Worm (Caenorhabditis elegans): ENCODE results near the gene best-13.

The best-13 gene

ce11 chrIV:9928180-9928896, 24.6 kb downstream of the best-13 start, which contains the start of gene dur-1:
dur-1 (minus strand) TSS chrIV:9928230.
- TF ChIP-seq tab-1 (GFP tag; IDR thresholded peaks at IDR 0.05), result no peak
- no peak for TF ChIP-seq flt-1 (GFP tag; IDR thresholded peaks at IDR 0.05)
- TF ChIP-seq T22C8.4 (GFP tag; IDR thresholded peaks at IDR 0.05), result no peak
- no peak for TF ChIP-seq klf-2 (GFP tag; conservative IDR thresholded peaks at IDR 0.05)
- no peak for TF ChIP-seq cog-1 (tag; optimal IDR thresholded peaks at IDR 0.05)
- TF ChIP-seq ztf-29 (GFP tag; IDR thresholded peaks at IDR 0.05), result no peak
- no peak for TF ChIP-seq ref-1 (GFP tag; conservative IDR thresholded peaks at IDR 0.05)
- TF ChIP-seq med-1 (GFP tag; optimal IDR thresholded peaks at IDR 0.05; ENCODE audit: insufficient read depth), result no peak
- TF ChIP-seq ztf-23 (GFP tag; IDR thresholded peaks at IDR 0.05), result no peak

DNA sequence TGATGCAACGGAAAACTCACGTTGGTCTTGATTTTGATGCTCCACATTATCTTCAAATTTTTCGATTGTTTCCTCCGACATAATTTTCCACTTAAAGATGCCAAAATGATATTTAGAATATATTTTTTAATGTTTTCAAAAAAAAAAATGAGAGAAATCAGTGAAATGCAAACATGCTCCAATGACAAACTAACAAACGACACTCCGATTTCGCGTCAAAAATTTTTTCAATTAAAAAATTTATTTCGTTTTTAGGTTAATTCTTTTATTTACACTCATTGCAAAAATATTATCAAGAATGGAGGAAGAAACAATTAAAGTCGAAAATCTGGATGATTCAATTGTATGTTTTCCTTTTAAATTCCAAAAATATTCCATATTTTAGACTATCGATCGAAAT, 28.3 kb downstream of the best-13 start, which contains the start of the genes trmt-10A and F25H8.2:
Gene trmt-10A, minus strand, starts transcription at position 159 of the 400 bp plus-strand sequence.
Gene F25H8.2, plus strand, starts transcription at position 181 of the 400 bp plus-strand sequence.
- TF ChIP-seq T22C8.4 (GFP tag; IDR thresholded peaks at IDR 0.05) (no peak), ztf-23 (GFP tag; IDR thresholded peaks at IDR 0.05) (no peak), tab-1 (GFP tag; IDR thresholded peaks at IDR 0.05) (no peak)

DNA sequence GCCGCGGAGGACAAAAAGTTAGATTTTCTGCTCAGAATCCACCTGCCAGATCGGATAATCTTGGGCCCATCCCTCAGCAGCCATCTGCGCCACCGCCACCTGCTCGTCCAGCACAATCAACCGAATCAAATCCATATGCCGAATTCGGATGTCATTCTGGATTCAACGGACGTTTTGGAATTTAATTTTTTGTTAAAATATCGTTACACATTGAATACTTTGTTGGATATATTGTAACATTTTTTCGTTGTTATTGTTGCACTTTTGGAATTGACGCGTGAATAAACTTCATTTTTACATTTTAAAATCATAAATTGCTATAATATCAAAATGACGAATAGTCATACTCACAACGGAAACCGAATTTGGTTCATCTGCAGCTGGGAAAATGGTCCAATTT, 29.9 kb downstream of the best-13 start, which contains the start of gene spe-29:
Gene spe-29, plus strand, starts transcription at position 301 of the 400 bp plus-strand sequence.
- no peak for TF ChIP-seq ztf-29 (GFP tag; IDR thresholded peaks at IDR 0.05)
- TF ChIP-seq T22C8.4 (GFP tag; IDR thresholded peaks at IDR 0.05), result no peak
- no peak for TF ChIP-seq ref-1 (GFP tag; conservative IDR thresholded peaks at IDR 0.05)
- no peak for TF ChIP-seq klf-2 (GFP tag; conservative IDR thresholded peaks at IDR 0.05)
- no peak for TF ChIP-seq flt-1 (GFP tag; IDR thresholded peaks at IDR 0.05)
- no peak for TF ChIP-seq cog-1 (tag; optimal IDR thresholded peaks at IDR 0.05)
- no peak for TF ChIP-seq tab-1 (GFP tag; IDR thresholded peaks at IDR 0.05)
- TF ChIP-seq med-1 (GFP tag; optimal IDR thresholded peaks at IDR 0.05; ENCODE audit: insufficient read depth), result no peak
- no peak for TF ChIP-seq ztf-23 (GFP tag; IDR thresholded peaks at IDR 0.05)

- TF ChIP-seq ref-1 (GFP tag; conservative IDR thresholded peaks at IDR 0.05), result no peak
- TF ChIP-seq klf-2 (GFP tag; conservative IDR thresholded peaks at IDR 0.05), result no peak
- TF ChIP-seq med-1 (GFP tag; optimal IDR thresholded peaks at IDR 0.05; ENCODE audit: insufficient read depth), result no peak
- no peak for TF ChIP-seq ztf-23 (GFP tag; IDR thresholded peaks at IDR 0.05)
- no peak for TF ChIP-seq tab-1 (GFP tag; IDR thresholded peaks at IDR 0.05)
- no peak for TF ChIP-seq flt-1 (GFP tag; IDR thresholded peaks at IDR 0.05)
- TF ChIP-seq T22C8.4 (GFP tag; IDR thresholded peaks at IDR 0.05), result no peak
- no peak for TF ChIP-seq ztf-29 (GFP tag; IDR thresholded peaks at IDR 0.05)
- no peak for TF ChIP-seq cog-1 (tag; optimal IDR thresholded peaks at IDR 0.05)
These were observed 39.5 kb downstream of the best-13 start for ce11 chrIV:9943214-9943613.

ce11 chrIV:9944279-9944678, 40.6 kb downstream of the best-13 start:
- no peak for TF ChIP-seq med-1 (GFP tag; optimal IDR thresholded peaks at IDR 0.05; ENCODE audit: insufficient read depth)

- TF ChIP-seq ztf-29 (GFP tag; IDR thresholded peaks at IDR 0.05) (no peak), T22C8.4 (GFP tag; IDR thresholded peaks at IDR 0.05) (no peak), ztf-23 (GFP tag; IDR thresholded peaks at IDR 0.05) (no peak), cog-1 (tag; optimal IDR thresholded peaks at IDR 0.05) (no peak)
These were observed 44.3 kb downstream of the best-13 start for ce11 chrIV:9948035-9948434.

- TF ChIP-seq flt-1 (GFP tag; IDR thresholded peaks at IDR 0.05), result no peak
- no peak for TF ChIP-seq cog-1 (tag; optimal IDR thresholded peaks at IDR 0.05)
- no peak for TF ChIP-seq med-1 (GFP tag; optimal IDR thresholded peaks at IDR 0.05; ENCODE audit: insufficient read depth)
- TF ChIP-seq klf-2 (GFP tag; conservative IDR thresholded peaks at IDR 0.05), result no peak
These were observed 49.6 kb downstream of the best-13 start, which contains the start of gene gon-1 for ce11 chrIV:9953333-9953732. gon-1 (minus strand) TSS chrIV:9953433.

Measured in whole organism, midembryonic.